Fruit fly (Drosophila melanogaster) whole organism, embryonic: ENCODE results near the gene Aatf.

Source experiments
- CG10565 ChIP-seq: fragments of 200-800 bp; sonication (Bioruptor generic); optimal IDR thresholded peaks from 3 replicates; lab custom pipeline; 2016; ENCODE audit warnings: missing biosample characterization, mild to moderate bottlenecking, missing genetic modification characterization
- CG10959 ChIP-seq: fragments of 200-800 bp; sonication (Bioruptor generic); IDR thresholded peaks from 2 replicates; pipeline ENCODE4 v1.3.6; 2022; ENCODE audit warnings: missing biosample characterization, missing genetic modification characterization
- CG11085 ChIP-seq: fragments of 200-800 bp; sonication (Bioruptor generic); IDR thresholded peaks from 2 replicates; pipeline ENCODE4 v1.3.6; 2022; ENCODE audit warnings: missing biosample characterization, missing genetic modification characterization
- CG12071 ChIP-seq: fragments of 200-800 bp; sonication (Bioruptor generic); optimal IDR thresholded peaks from 3 replicates; lab custom pipeline; 2018; ENCODE audit warnings: missing biosample characterization, mild to moderate bottlenecking, missing genetic modification characterization
- CG14965 ChIP-seq: fragments of 200-800 bp; sonication (Bioruptor generic); optimal IDR thresholded peaks from 2 replicates; lab custom pipeline; 2016; ENCODE audit warnings: missing biosample characterization, missing genetic modification characterization, borderline replicate concordance
- CG16863 ChIP-seq: fragments of 200-800 bp; sonication (Bioruptor generic); optimal IDR thresholded peaks from 3 replicates; lab custom pipeline; 2016; ENCODE audit warnings: missing biosample characterization, missing genetic modification characterization
- CG17328 ChIP-seq: fragments of 200-800 bp; sonication (Bioruptor generic); IDR thresholded peaks from 2 replicates; pipeline ENCODE4 v1.3.6; 2022; ENCODE audit warnings: missing biosample characterization, missing genetic modification characterization
- CG17361 ChIP-seq: fragments of 200-800 bp; sonication (Bioruptor generic); IDR thresholded peaks from 3 replicates; pipeline ENCODE4 v1.3.6; 2022; ENCODE audit warnings: missing biosample characterization, missing genetic modification characterization
- CG1792 ChIP-seq: fragments of 200-800 bp; sonication (Bioruptor generic); optimal IDR thresholded peaks from 2 replicates; lab custom pipeline; 2016; ENCODE audit warnings: missing biosample characterization, missing genetic modification characterization
- CG1832 ChIP-seq: fragments of 200-800 bp; sonication (Bioruptor generic); optimal IDR thresholded peaks from 2 replicates; lab custom pipeline; 2017; ENCODE audit warnings: missing biosample characterization, mild to moderate bottlenecking, missing genetic modification characterization, inconsistent platforms
- CG18599 ChIP-seq: fragments of 200-800 bp; sonication (Bioruptor generic); optimal IDR thresholded peaks from 3 replicates; lab custom pipeline; 2017; ENCODE audit warnings: missing biosample characterization, missing genetic modification characterization, mild to moderate bottlenecking, moderate library complexity, missing genetic modification reagents
- CG18619 ChIP-seq: fragments of 200-800 bp; sonication (Bioruptor generic); optimal IDR thresholded peaks from 3 replicates; lab custom pipeline; 2017; ENCODE audit warnings: missing biosample characterization, mild to moderate bottlenecking, missing genetic modification characterization
- CG2678 ChIP-seq: fragments of 200-800 bp; sonication (Bioruptor generic); optimal IDR thresholded peaks from 3 replicates; lab custom pipeline; 2019; ENCODE audit warnings: missing biosample characterization, mild to moderate bottlenecking, missing genetic modification characterization, moderate library complexity
- CG34376 ChIP-seq: fragments of 200-800 bp; sonication (Bioruptor generic); optimal IDR thresholded peaks from 2 replicates; lab custom pipeline; 2018; ENCODE audit warnings: missing biosample characterization, mild to moderate bottlenecking, missing genetic modification characterization
- CG3847 ChIP-seq: fragments of 200-800 bp; sonication (Bioruptor generic); IDR thresholded peaks from 2 replicates; pipeline ENCODE4 v1.3.6; 2022; ENCODE audit warnings: missing biosample characterization, missing genetic modification characterization
- CG4707 ChIP-seq: fragments of 200-800 bp; sonication (Bioruptor generic); optimal IDR thresholded peaks from 2 replicates; lab custom pipeline; 2018; ENCODE audit warnings: missing biosample characterization, mild to moderate bottlenecking, missing genetic modification characterization, moderate library complexity
- CG4730 ChIP-seq: fragments of 200-800 bp; sonication (Bioruptor generic); IDR thresholded peaks from 2 replicates; pipeline ENCODE4 v1.3.6; 2022; ENCODE audit warnings: missing biosample characterization, missing genetic modification characterization
- CG6254 ChIP-seq: fragments of 200-800 bp; sonication (Bioruptor generic); optimal IDR thresholded peaks from 3 replicates; lab custom pipeline; 2017; ENCODE audit warnings: mild to moderate bottlenecking, missing biosample characterization, missing genetic modification reagents, missing genetic modification characterization
- CG6765 ChIP-seq: fragments of 200-800 bp; sonication (Bioruptor generic); optimal IDR thresholded peaks from 3 replicates; lab custom pipeline; 2017; ENCODE audit warnings: missing biosample characterization, mild to moderate bottlenecking, missing genetic modification characterization
- CG6854 ChIP-seq: fragments of 200-800 bp; sonication (Bioruptor generic); optimal IDR thresholded peaks from 3 replicates; lab custom pipeline; 2017; ENCODE audit warnings: missing biosample characterization, mild to moderate bottlenecking, missing genetic modification characterization
- CG7556 ChIP-seq: fragments of 200-800 bp; sonication (Bioruptor generic); optimal IDR thresholded peaks from 2 replicates; lab custom pipeline; 2017; ENCODE audit warnings: missing biosample characterization, mild to moderate bottlenecking, missing genetic modification characterization
- Camta ChIP-seq: fragments of 200-800 bp; sonication (Bioruptor generic); optimal IDR thresholded peaks from 2 replicates; lab custom pipeline; 2016; ENCODE audit warnings: missing biosample characterization, missing genetic modification characterization
- Dbx ChIP-seq: fragments of 200-800 bp; sonication (Bioruptor generic); IDR thresholded peaks from 3 replicates; pipeline ENCODE4 v1.3.6; 2022; ENCODE audit warnings: missing biosample characterization, missing genetic modification characterization
- Dek ChIP-seq: fragments of 200-800 bp; sonication (Bioruptor generic); optimal IDR thresholded peaks from 3 replicates; lab custom pipeline; 2019; ENCODE audit warnings: missing biosample characterization, mild to moderate bottlenecking, missing genetic modification characterization, moderate library complexity
- Doc2 ChIP-seq: fragments of 200-800 bp; sonication (Bioruptor generic); IDR thresholded peaks from 2 replicates; pipeline ENCODE4 v1.3.6; 2022; ENCODE audit warnings: missing biosample characterization, missing genetic modification characterization
- Dp ChIP-seq: fragments of 200-800 bp; sonication (Bioruptor generic); optimal IDR thresholded peaks from 2 replicates; lab custom pipeline; 2018; ENCODE audit warnings: missing biosample characterization, mild to moderate bottlenecking, missing genetic modification characterization, moderate library complexity
- E2f1 ChIP-seq: fragments of 200-800 bp; sonication (Bioruptor generic); IDR thresholded peaks from 2 replicates; pipeline ENCODE4 v1.3.6; 2022; ENCODE audit warnings: missing biosample characterization, missing genetic modification characterization
- E2f2 ChIP-seq: fragments of 200-800 bp; sonication (Bioruptor generic); IDR thresholded peaks from 2 replicates; pipeline ENCODE4 v1.3.6; 2022; ENCODE audit warnings: missing biosample characterization, missing genetic modification characterization
- Elba2 ChIP-seq: fragments of 200-800 bp; sonication (Bioruptor generic); optimal IDR thresholded peaks from 3 replicates; lab custom pipeline; 2016; ENCODE audit warnings: missing biosample characterization, missing genetic modification characterization
- Gsc ChIP-seq: fragments of 200-800 bp; sonication (Bioruptor generic); IDR thresholded peaks from 2 replicates; pipeline ENCODE4 v1.3.6; 2022; ENCODE audit warnings: missing biosample characterization, missing genetic modification characterization
- Gug ChIP-seq: fragments of 200-800 bp; sonication (Bioruptor generic); IDR thresholded peaks from 4 replicates; pipeline ENCODE4 v1.3.6; 2022; ENCODE audit warnings: missing biosample characterization, missing genetic modification characterization
- H15 ChIP-seq: fragments of 200-800 bp; sonication (Bioruptor generic); IDR thresholded peaks from 3 replicates; pipeline ENCODE4 v1.3.6; 2022; ENCODE audit warnings: missing biosample characterization, missing genetic modification characterization
- Pdp1 ChIP-seq, 2 experiments: fragments of 200-800 bp; sonication (Bioruptor generic); optimal IDR thresholded peaks; 3 replicates each; lab custom pipeline; 2016; ENCODE audit warnings: missing biosample characterization in 2 of 2, missing genetic modification characterization in 2 of 2, mild to moderate bottlenecking in 1 of 2, moderate library complexity in 1 of 2
- al ChIP-seq: fragments of 200-800 bp; sonication (Bioruptor generic); IDR thresholded peaks from 2 replicates; pipeline ENCODE4 v1.3.6; 2022; ENCODE audit warnings: missing biosample characterization, missing genetic modification characterization
- caup ChIP-seq: fragments of 200-800 bp; sonication (Bioruptor generic); optimal IDR thresholded peaks from 3 replicates; lab custom pipeline; 2017; ENCODE audit warnings: missing biosample characterization, mild to moderate bottlenecking, missing genetic modification characterization, moderate library complexity; ENCODE audit not compliant: severe bottlenecking
- dm ChIP-seq: fragments of 200-800 bp; sonication (Bioruptor generic); optimal IDR thresholded peaks from 3 replicates; lab custom pipeline; 2016; ENCODE audit warnings: missing biosample characterization, missing genetic modification characterization
- dysf ChIP-seq: fragments of 200-800 bp; sonication (Bioruptor generic); IDR thresholded peaks from 3 replicates; pipeline ENCODE4 v1.3.6; 2022; ENCODE audit warnings: missing biosample characterization, missing genetic modification characterization
- emc ChIP-seq: fragments of 200-800 bp; sonication (Bioruptor generic); optimal IDR thresholded peaks from 2 replicates; lab custom pipeline; 2016; ENCODE audit warnings: missing biosample characterization, missing genetic modification characterization
- fd3F ChIP-seq: fragments of 200-800 bp; sonication (Bioruptor generic); optimal IDR thresholded peaks from 2 replicates; lab custom pipeline; 2018; ENCODE audit warnings: missing biosample characterization, mild to moderate bottlenecking, missing genetic modification characterization, moderate library complexity
- fd64A ChIP-seq: fragments of 200-800 bp; sonication (Bioruptor generic); optimal IDR thresholded peaks from 3 replicates; lab custom pipeline; 2018; ENCODE audit warnings: missing biosample characterization, mild to moderate bottlenecking, missing genetic modification characterization
- klu ChIP-seq: fragments of 200-800 bp; sonication (Bioruptor generic); IDR thresholded peaks from 2 replicates; pipeline ENCODE4 v1.3.6; 2022; ENCODE audit warnings: missing biosample characterization, missing genetic modification characterization
- lab ChIP-seq: fragments of 200-800 bp; sonication (Bioruptor generic); optimal IDR thresholded peaks from 3 replicates; lab custom pipeline; 2017; ENCODE audit warnings: missing biosample characterization, missing genetic modification characterization, mild to moderate bottlenecking, moderate library complexity, missing genetic modification reagents
- nau ChIP-seq: fragments of 200-800 bp; sonication (Bioruptor generic); optimal IDR thresholded peaks from 3 replicates; lab custom pipeline; 2017; ENCODE audit warnings: missing biosample characterization, mild to moderate bottlenecking, missing genetic modification characterization, missing genetic modification reagents
- odd ChIP-seq: fragments of 200-800 bp; sonication (Bioruptor generic); optimal IDR thresholded peaks from 2 replicates; lab custom pipeline; 2017; ENCODE audit warnings: missing biosample characterization, mild to moderate bottlenecking, missing genetic modification characterization
- p53 ChIP-seq: fragments of 200-800 bp; sonication (Bioruptor generic); optimal IDR thresholded peaks from 2 replicates; lab custom pipeline; 2016; ENCODE audit warnings: missing biosample characterization, missing genetic modification characterization
- pnt ChIP-seq: fragments of 200-800 bp; sonication (Bioruptor generic); optimal IDR thresholded peaks from 3 replicates; lab custom pipeline; 2016; ENCODE audit warnings: missing biosample characterization, missing genetic modification characterization
- sc ChIP-seq, 3 experiments: fragments of >200 bp in 2 of 3; fragments of 200-800 bp in 1 of 3; sonication (Bioruptor generic) in 1 of 3; optimal IDR thresholded peaks; 2 replicates in 2 of 3; 3 replicates in 1 of 3; lab custom pipeline; 2017; ENCODE audit warnings: mild to moderate bottlenecking in 1 of 3, missing biosample characterization in 1 of 3, missing genetic modification characterization in 1 of 3, missing genetic modification reagents in 1 of 3
- tio ChIP-seq: fragments of 200-800 bp; sonication (Bioruptor generic); optimal IDR thresholded peaks from 2 replicates; lab custom pipeline; 2017; ENCODE audit warnings: missing biosample characterization, missing genetic modification characterization, inconsistent platforms
- vfl ChIP-seq: fragments of 200-800 bp; sonication (Bioruptor generic); optimal IDR thresholded peaks from 2 replicates; lab custom pipeline; 2016; ENCODE audit warnings: missing biosample characterization, missing genetic modification characterization
- yki ChIP-seq: fragments of >200 bp; optimal IDR thresholded peaks from 3 replicates; lab custom pipeline; 2018
- zen2 ChIP-seq: fragments of 200-800 bp; sonication (Bioruptor generic); IDR thresholded peaks from 3 replicates; pipeline ENCODE4 v1.3.6; 2022; ENCODE audit warnings: missing biosample characterization, missing genetic modification characterization; ENCODE audit not compliant: partially characterized antibody

Gene Aatf

dm6 chr2L:6698387-6698786 lies 19.0 kb upstream of the Aatf start (continued):
- TF ChIP-seq Gsc (GFP tag; lab: Robert Waterston, UW) (no peak), dysf (GFP tag; lab: Robert Waterston, UW) (peak; percentile 67), CG10959 (GFP tag; lab: Robert Waterston, UW) (no peak), H15 (GFP tag; lab: Robert Waterston, UW) (no peak), klu (GFP tag; lab: Robert Waterston, UW) (no peak), CG1832 (GFP tag; lab: Kevin White, UChicago) (no peak), CG6765 (GFP tag; lab: Kevin White, UChicago) (no peak), fd64A (GFP tag; lab: Kevin White, UChicago) (no peak), odd (GFP tag; lab: Kevin White, UChicago) (no peak), nau (GFP tag; lab: Kevin White, UChicago) (no peak), vfl (GFP tag; lab: Kevin White, UChicago) (no peak), CG4707 (GFP tag; lab: Kevin White, UChicago) (no peak), Doc2 (GFP tag; lab: Robert Waterston, UW) (no peak), emc (GFP tag; lab: Kevin White, UChicago) (no peak), lab (GFP tag; lab: Kevin White, UChicago) (peak; percentile 48), CG17361 (peak; percentile 39; the same call in 1 of the 3 replicates), Camta (GFP tag; lab: Kevin White, UChicago) (no peak), Dek (tag; lab: Kevin White, UChicago) (no peak), CG11085 (0 out of 2 replicates have a peak, but pooled peaks have one; percentile 18), CG34376 (GFP tag; lab: Kevin White, UChicago) (no peak), CG6854 (GFP tag; lab: Kevin White, UChicago) (no peak), CG7556 (peak; percentile 21), CG3847 (GFP tag; lab: Robert Waterston, UW) (no peak), al (no peak), E2f2 (GFP tag; lab: Robert Waterston, UW) (peak; percentile 29; the same call in 1 of the 2 replicates), caup (GFP tag; lab: Kevin White, UChicago) (peak; percentile 1), Dbx (GFP tag; lab: Robert Waterston, UW) (no peak), CG12071 (GFP tag; lab: Kevin White, UChicago) (no peak), fd3F (GFP tag; lab: Kevin White, UChicago) (peak; percentile 7), sc (optimal IDR thresholded peaks at IDR 0.05; lab: Kevin White, UChicago) (no peak), sc (GFP tag; optimal IDR thresholded peaks at IDR 0.05; lab: Kevin White, UChicago) (no peak), pnt (no peak), CG18599 (peak; percentile 4), yki (lab: Kevin White, UChicago) (no peak), Gug (GFP tag; lab: Robert Waterston, UW) (no peak), E2f1 (GFP tag; lab: Robert Waterston, UW) (peak; percentile 63), CG1792 (GFP tag; lab: Kevin White, UChicago) (no peak), p53 (GFP tag; lab: Kevin White, UChicago) (no peak), CG10565 (GFP tag; lab: Kevin White, UChicago) (no peak), Pdp1 (GFP tag; optimal IDR thresholded peaks at IDR 0.05; lab: Kevin White, UChicago) (peak; percentile 13 to 39), CG14965 (GFP tag; lab: Kevin White, UChicago) (no peak), CG18619 (GFP tag; lab: Kevin White, UChicago) (peak; percentile 15), Dp (GFP tag; lab: Kevin White, UChicago) (no peak), tio (GFP tag; lab: Kevin White, UChicago) (peak; percentile 2), Elba2 (GFP tag; lab: Kevin White, UChicago) (no peak), CG4730 (GFP tag; lab: Robert Waterston, UW) (0 out of 2 replicates have a peak, but pooled peaks have one; percentile 42), CG6254 (GFP tag; lab: Kevin White, UChicago) (no peak), zen2 (GFP tag; lab: Robert Waterston, UW) (no peak), CG17328 (GFP tag; lab: Robert Waterston, UW) (peak; percentile 75), CG16863 (GFP tag; lab: Kevin White, UChicago) (peak; percentile 8), dm (GFP tag; lab: Kevin White, UChicago) (no peak), CG2678 (tag; lab: Kevin White, UChicago) (peak; percentile 49)
